Worm (Caenorhabditis elegans) whole organism, L4 larva: ENCODE results near the gene T07C12.10.

Experiments
- Y75B8A.6 ChIP-seq: fragments of 200-800 bp; sonication (Bioruptor generic); IDR thresholded peaks from 2 replicates; pipeline ENCODE4 v1.3.6; 2022; ENCODE audit warnings: missing genetic modification reagents, missing genetic modification characterization, missing compliant biosample characterization
- aly-2 ChIP-seq: sonication (generic microtip); optimal IDR thresholded peaks from 2 replicates; lab custom pipeline; 2018; ENCODE audit warnings: missing biosample characterization, missing genetic modification characterization
- ceh-32 ChIP-seq: sonication (generic microtip); optimal IDR thresholded peaks from 2 replicates; lab custom pipeline; 2016; ENCODE audit warnings: mild to moderate bottlenecking, missing genetic modification characterization, missing compliant biosample characterization; ENCODE audit not compliant: poor library complexity
- daf-12 ChIP-seq: fragments of 150-350 bp; optimal IDR thresholded peaks from 2 replicates; lab custom pipeline; 2014; ENCODE audit warnings: missing biosample characterization, missing genetic modification reagents, missing genetic modification characterization
- dmd-9 ChIP-seq: fragments of 200-800 bp; sonication (Bioruptor generic); IDR thresholded peaks from 2 replicates; pipeline ENCODE4 v1.3.6; 2022; ENCODE audit warnings: missing genetic modification reagents, missing genetic modification characterization, missing compliant biosample characterization
- fos-1 ChIP-seq: fragments of 150-350 bp; optimal IDR thresholded peaks from 2 replicates; lab custom pipeline; 2014; ENCODE audit warnings: missing biosample characterization, missing genetic modification characterization
- lin-29 ChIP-seq: fragments of 200-800 bp; sonication (Bioruptor generic); IDR thresholded peaks from 2 replicates; pipeline ENCODE4 v1.3.6; 2022; ENCODE audit warnings: missing genetic modification reagents, missing genetic modification characterization, missing compliant biosample characterization
- lsy-2 ChIP-seq, 2 experiments: fragments of 150-350 bp in 1 of 2; sonication (generic microtip) in 1 of 2; optimal IDR thresholded peaks; 2 replicates each; lab custom pipeline; 2014 to 2017; ENCODE audit warnings: missing biosample characterization in 2 of 2, missing genetic modification characterization in 2 of 2
- mes-2 ChIP-seq: sonication (generic microtip); optimal IDR thresholded peaks from 2 replicates; lab custom pipeline; 2016; ENCODE audit warnings: missing genotype, mild to moderate bottlenecking, missing genetic modification characterization, missing compliant biosample characterization; ENCODE audit not compliant: poor library complexity, severe bottlenecking
- nhr-11 ChIP-seq: fragments of 150-350 bp; optimal IDR thresholded peaks from 2 replicates; lab custom pipeline; 2014; ENCODE audit warnings: missing biosample characterization, missing genetic modification characterization
- nhr-6 ChIP-seq: fragments of 150-350 bp; optimal IDR thresholded peaks from 2 replicates; lab custom pipeline; 2014; ENCODE audit warnings: missing biosample characterization, missing genetic modification characterization
- rbr-2 ChIP-seq: sonication (generic microtip); optimal IDR thresholded peaks from 2 replicates; lab custom pipeline; 2016; ENCODE audit warnings: missing genotype, missing genetic modification characterization, missing compliant biosample characterization
- spr-1 ChIP-seq: sonication (generic microtip); optimal IDR thresholded peaks from 2 replicates; lab custom pipeline; 2016; ENCODE audit warnings: mild to moderate bottlenecking, missing genetic modification characterization, missing compliant biosample characterization
- zag-1 ChIP-seq: fragments of 150-350 bp; optimal IDR thresholded peaks from 2 replicates; lab custom pipeline; 2014; ENCODE audit warnings: missing biosample characterization, missing genetic modification characterization

- TF ChIP-seq nhr-6 (tag; lab: Kevin White, UChicago), result no peak
- TF ChIP-seq ceh-32 (tag; lab: Kevin White, UChicago), result no peak
- no peak for TF ChIP-seq rbr-2 (tag; lab: Kevin White, UChicago)
- no peak for TF ChIP-seq daf-12 (tag; lab: Kevin White, UChicago)
- no peak for TF ChIP-seq lsy-2 (tag; optimal IDR thresholded peaks at IDR 0.05; lab: Kevin White, UChicago)
- TF ChIP-seq Y75B8A.6 (GFP tag; lab: Robert Waterston, UW), result no peak
- TF ChIP-seq dmd-9 (GFP tag; lab: Robert Waterston, UW), result no peak
- TF ChIP-seq nhr-11 (tag; lab: Kevin White, UChicago), result no peak
- no peak for TF ChIP-seq mes-2 (tag; lab: Kevin White, UChicago)
- TF ChIP-seq fos-1 (tag; lab: Kevin White, UChicago), result no peak
- TF ChIP-seq lin-29 (GFP tag; lab: Robert Waterston, UW), result no peak
- TF ChIP-seq spr-1 (tag; lab: Kevin White, UChicago), result no peak
- TF ChIP-seq aly-2 (tag; lab: Kevin White, UChicago), result no peak
- TF ChIP-seq zag-1 (tag; lab: Kevin White, UChicago), result no peak
Measured at ce11 chrV:9922481-9922880, 37.8 kb downstream of the T07C12.10 start, which contains the start of gene C50H2.7.
